Fruit fly (Drosophila melanogaster) whole organism, adult: Measurements from ENCODE around the gene CG7049.

Source experiments
- CG11617 ChIP-seq: fragments of 200-800 bp; sonication (Bioruptor generic); optimal IDR thresholded peaks from 2 replicates; lab custom pipeline; 2017; ENCODE audit warnings: mild to moderate bottlenecking, missing biosample characterization, missing genetic modification reagents, missing genetic modification characterization
- CG12768 ChIP-seq: fragments of 200-800 bp; sonication (Bioruptor generic); optimal IDR thresholded peaks from 2 replicates; lab custom pipeline; 2017; ENCODE audit warnings: missing biosample characterization, missing genetic modification characterization, mild to moderate bottlenecking, moderate library complexity, missing genetic modification reagents
- CG14711 ChIP-seq: fragments of 200-800 bp; sonication (Bioruptor generic); optimal IDR thresholded peaks from 2 replicates; lab custom pipeline; 2018; ENCODE audit warnings: missing biosample characterization, mild to moderate bottlenecking, missing genetic modification characterization, moderate library complexity
- CG1620 ChIP-seq: fragments of 200-800 bp; sonication (Bioruptor generic); optimal IDR thresholded peaks from 2 replicates; lab custom pipeline; 2016; ENCODE audit warnings: missing biosample characterization, missing genetic modification characterization
- CG33017 ChIP-seq: fragments of 200-800 bp; sonication (Bioruptor generic); optimal IDR thresholded peaks from 2 replicates; lab custom pipeline; 2018; ENCODE audit warnings: missing biosample characterization, mild to moderate bottlenecking, missing genetic modification characterization, moderate library complexity
- CG5204 ChIP-seq: fragments of 200-800 bp; sonication (Bioruptor generic); optimal IDR thresholded peaks from 2 replicates; lab custom pipeline; 2016; ENCODE audit warnings: missing biosample characterization, missing genetic modification characterization
- CG7045 ChIP-seq: fragments of 200-800 bp; sonication (Bioruptor generic); optimal IDR thresholded peaks from 2 replicates; lab custom pipeline; 2017; ENCODE audit warnings: missing biosample characterization, mild to moderate bottlenecking, missing genetic modification characterization
- CG7101 ChIP-seq: fragments of 200-800 bp; sonication (Bioruptor generic); optimal IDR thresholded peaks from 2 replicates; lab custom pipeline; 2018; ENCODE audit warnings: missing biosample characterization, mild to moderate bottlenecking, missing genetic modification characterization, moderate library complexity
- Clk ChIP-seq: fragments of 200-800 bp; sonication (Bioruptor generic); optimal IDR thresholded peaks from 2 replicates; lab custom pipeline; 2017; ENCODE audit warnings: missing biosample characterization, missing genetic modification characterization
- Crg-1 ChIP-seq: fragments of 200-800 bp; sonication (Bioruptor generic); optimal IDR thresholded peaks from 2 replicates; lab custom pipeline; 2016; ENCODE audit warnings: missing biosample characterization, missing genetic modification characterization
- Hr96 ChIP-seq: fragments of 200-800 bp; sonication (Bioruptor generic); optimal IDR thresholded peaks from 2 replicates; lab custom pipeline; 2016; ENCODE audit warnings: missing biosample characterization, missing genetic modification characterization
- Mnt ChIP-seq: fragments of 200-800 bp; sonication (Bioruptor generic); optimal IDR thresholded peaks from 2 replicates; lab custom pipeline; 2016; ENCODE audit warnings: missing biosample characterization, mild to moderate bottlenecking, missing genetic modification characterization
- bab1 ChIP-seq: fragments of 200-800 bp; sonication (Bioruptor generic); optimal IDR thresholded peaks from 3 replicates; lab custom pipeline; 2019; ENCODE audit warnings: missing biosample characterization, mild to moderate bottlenecking, missing genetic modification characterization, moderate library complexity
- cic ChIP-seq: fragments of 200-800 bp; sonication (Bioruptor generic); optimal IDR thresholded peaks from 2 replicates; lab custom pipeline; 2017; ENCODE audit warnings: missing biosample characterization, mild to moderate bottlenecking, missing genetic modification characterization, moderate library complexity
- cnc ChIP-seq, 2 experiments: fragments of >200 bp; optimal IDR thresholded peaks; 2 replicates each; lab custom pipeline; 2017
- kay ChIP-seq: fragments of 200-800 bp; sonication (Bioruptor generic); peaks from one replicate; lab custom pipeline; 2016; ENCODE audit warnings: missing biosample characterization, missing genetic modification characterization, borderline replicate concordance
- ovo ChIP-seq: fragments of 200-800 bp; sonication (Bioruptor generic); optimal IDR thresholded peaks from 2 replicates; lab custom pipeline; 2016; ENCODE audit warnings: missing biosample characterization, missing genetic modification characterization
- pad ChIP-seq: fragments of 200-800 bp; sonication (Bioruptor generic); optimal IDR thresholded peaks from 3 replicates; lab custom pipeline; 2017; ENCODE audit warnings: missing biosample characterization, missing genetic modification characterization, mild to moderate bottlenecking, moderate library complexity, missing genetic modification reagents
- tj ChIP-seq: fragments of 200-800 bp; sonication (Bioruptor generic); optimal IDR thresholded peaks from 3 replicates; lab custom pipeline; 2017; ENCODE audit warnings: missing biosample characterization, mild to moderate bottlenecking, missing genetic modification characterization, moderate library complexity
- toe ChIP-seq: fragments of 200-800 bp; sonication (Bioruptor generic); optimal IDR thresholded peaks from 2 replicates; lab custom pipeline; 2016; ENCODE audit warnings: missing biosample characterization, missing genetic modification characterization

The CG7049 gene

DNA sequence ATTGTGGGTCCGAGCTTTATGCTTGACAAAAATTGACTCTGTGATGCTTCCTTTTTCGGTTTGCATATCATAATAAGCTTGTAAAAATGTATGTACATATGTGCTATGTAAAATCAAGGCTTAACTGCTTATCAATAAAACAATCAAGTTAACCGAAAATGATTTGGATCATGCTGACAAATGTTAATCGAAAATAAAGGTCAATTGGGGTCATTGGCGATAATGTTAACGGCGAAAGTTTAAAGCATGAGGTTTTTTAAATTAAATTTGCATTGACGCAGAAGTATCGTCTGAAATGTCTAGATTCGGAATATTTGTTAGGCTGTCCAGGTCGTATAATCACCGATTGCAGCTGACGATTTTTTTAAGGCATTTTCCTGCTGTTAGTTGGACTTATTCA is 40.3 kb upstream of the CG7049 start, which contains the start of gene Kaz1-ORFB:
Gene Kaz1-ORFB (plus strand): TSS at position 301 of the 400 bp plus-strand sequence.
- no peak for TF ChIP-seq tj (GFP tag; lab: Kevin White, UChicago)
- TF ChIP-seq cnc (optimal IDR thresholded peaks at IDR 0.05; lab: Kevin White, UChicago), result no peak
- TF ChIP-seq CG1620 (GFP tag; lab: Kevin White, UChicago), result no peak
- no peak for TF ChIP-seq CG14711 (tag; lab: Kevin White, UChicago)
- TF ChIP-seq toe, result no peak
- no peak for TF ChIP-seq CG5204 (GFP tag; lab: Kevin White, UChicago)

DNA sequence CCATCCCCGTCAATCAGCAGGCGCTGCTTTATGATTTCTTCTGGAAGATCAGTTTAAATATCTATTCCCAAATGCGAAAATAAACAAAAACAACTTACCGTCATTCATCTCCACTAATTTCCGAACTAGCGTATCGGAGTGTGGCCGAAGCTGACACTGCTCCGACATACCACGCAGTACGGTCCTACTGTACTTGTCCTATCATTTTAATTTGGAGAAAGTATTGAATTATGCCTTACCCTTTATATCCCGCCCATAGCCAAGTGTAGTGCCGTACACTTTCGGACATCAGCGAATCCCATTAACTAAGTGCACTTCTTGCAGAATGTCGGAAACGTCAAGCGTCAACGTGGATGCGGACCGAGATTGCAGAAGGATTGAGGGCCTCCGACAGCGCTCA is 36.5 kb upstream of the CG7049 start, which contains the start of the genes thoc7 and Dis3l2:
Gene thoc7 (minus strand): TSS at position 168 of the 400 bp plus-strand sequence.
Gene Dis3l2 (plus strand): TSS at position 190 of the 400 bp plus-strand sequence.
- TF ChIP-seq CG33017 (tag; lab: Kevin White, UChicago) (no peak), cic (GFP tag; lab: Kevin White, UChicago) (no peak), ovo (no peak), CG12768 (GFP tag; lab: Kevin White, UChicago) (no peak), CG5204 (GFP tag; lab: Kevin White, UChicago) (no peak), Clk (no peak), Mnt (GFP tag; lab: Kevin White, UChicago) (peak; percentile 3), CG1620 (GFP tag; lab: Kevin White, UChicago) (no peak)

DNA sequence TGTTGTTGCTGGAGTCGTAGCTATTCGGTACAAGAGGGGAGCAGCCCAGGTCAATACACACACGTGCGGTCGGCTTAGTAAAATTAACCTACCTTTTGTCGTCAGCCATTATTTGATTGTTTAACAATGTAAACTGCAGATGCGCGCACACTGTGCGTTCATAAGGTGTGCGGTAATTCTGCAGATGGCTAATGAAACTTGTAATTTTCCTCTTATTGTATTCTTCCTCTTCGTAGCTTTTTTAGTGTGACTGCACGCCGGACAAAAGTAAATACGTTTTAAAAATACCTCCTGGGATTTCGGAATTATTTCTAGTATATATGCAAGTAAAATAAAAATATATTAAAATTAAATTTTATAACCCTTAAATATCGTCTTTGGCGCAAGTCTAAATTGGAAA is 35.2 kb upstream of the CG7049 start, which contains the start of gene Prp4k:
Gene Prp4k (minus strand): TSS at position 258 of the 400 bp plus-strand sequence.
- TF ChIP-seq Mnt (GFP tag; lab: Kevin White, UChicago) (peak; percentile 82), pad (no peak), bab1 (peak; percentile 36)

DNA sequence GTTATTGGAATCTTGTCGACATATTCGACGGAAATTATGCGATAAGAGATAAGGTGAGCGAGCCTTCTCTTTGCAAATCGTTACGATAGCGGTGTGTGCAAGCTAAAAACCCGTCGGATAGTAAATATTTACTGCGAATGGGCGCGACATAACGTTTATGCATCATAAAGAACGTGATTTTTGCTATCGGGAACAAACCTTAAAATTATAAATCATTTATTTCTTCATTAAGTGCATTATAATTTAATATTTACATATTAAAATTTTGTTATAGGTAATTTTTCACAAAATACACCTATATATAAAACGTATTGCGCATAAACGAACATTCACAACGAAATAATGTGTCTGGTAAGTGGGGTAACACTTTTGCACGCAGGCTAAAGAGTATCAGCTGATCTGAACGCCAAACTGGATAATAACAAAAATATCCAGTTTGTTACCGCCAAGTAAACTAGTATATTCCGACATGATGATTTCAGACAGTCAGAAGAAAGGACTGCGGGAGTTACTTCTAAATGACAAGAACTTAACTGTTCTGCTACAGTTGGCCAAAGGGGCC is 29.8 kb upstream of the CG7049 start, which contains the start of the genes Gk1 and CG13876:
Gene Gk1 (minus strand): TSS at position 122 of the 562 bp plus-strand sequence.
Gene CG13876 (plus strand): TSS at position 412 of the 562 bp plus-strand sequence.
- peak; percentile 89 for TF ChIP-seq pad
- TF ChIP-seq CG7101 (tag; lab: Kevin White, UChicago), result peak; percentile 99
- TF ChIP-seq toe, result no peak
- TF ChIP-seq CG12768 (GFP tag; lab: Kevin White, UChicago), result peak; percentile 97
- TF ChIP-seq CG7045 (GFP tag; lab: Kevin White, UChicago), result peak; percentile 98
- peak; percentile 91 for TF ChIP-seq Crg-1
- peak; percentile 98 for TF ChIP-seq CG11617 (GFP tag; lab: Kevin White, UChicago)
- no peak for TF ChIP-seq cnc (optimal IDR thresholded peaks at IDR 0.05; lab: Kevin White, UChicago)
- TF ChIP-seq tj (GFP tag; lab: Kevin White, UChicago), result peak; percentile 92
- TF ChIP-seq CG33017 (tag; lab: Kevin White, UChicago), result peak; percentile 99
- TF ChIP-seq bab1, result peak; percentile 99
- TF ChIP-seq Clk, result peak; percentile 95
- TF ChIP-seq Hr96, result no peak
- TF ChIP-seq cic (GFP tag; lab: Kevin White, UChicago), result peak; percentile 97
- peak; percentile 90 for TF ChIP-seq ovo
- peak; percentile 97 for TF ChIP-seq CG14711 (tag; lab: Kevin White, UChicago)
- TF ChIP-seq kay, result no peak
- TF ChIP-seq CG1620 (GFP tag; lab: Kevin White, UChicago), result peak; percentile 86
- TF ChIP-seq Mnt (GFP tag; lab: Kevin White, UChicago), result peak; percentile 90
- TF ChIP-seq CG5204 (GFP tag; lab: Kevin White, UChicago), result no peak

DNA sequence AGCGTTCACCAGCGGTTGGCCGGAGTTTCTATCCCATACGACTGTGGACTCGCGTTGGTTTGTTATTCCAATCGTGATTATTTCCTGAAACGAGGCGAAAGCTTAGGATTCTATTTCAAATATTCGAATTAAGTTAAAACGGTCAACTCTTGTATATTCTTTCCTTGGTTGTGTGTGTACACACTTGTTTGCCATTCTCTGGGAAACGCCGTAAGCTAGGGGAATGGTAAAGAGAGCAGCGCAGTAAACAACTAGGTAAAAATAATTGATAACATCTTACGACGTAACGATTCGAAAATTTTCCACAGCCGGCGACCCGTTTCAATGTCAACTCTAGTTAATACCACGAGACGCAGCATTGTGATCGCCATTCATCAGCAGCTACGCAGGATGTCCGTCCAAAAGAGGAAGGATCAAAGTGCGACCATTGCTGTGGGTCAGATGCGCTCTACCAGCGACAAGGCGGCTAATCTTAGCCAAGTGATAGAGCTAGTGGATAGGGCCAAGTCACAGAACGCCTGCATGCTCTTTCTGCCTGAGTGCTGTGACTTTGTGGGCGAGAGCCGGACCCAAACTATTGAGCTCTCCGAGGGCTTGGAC is 27.6 kb upstream of the CG7049 start, which contains the start of gene NitFhit:
Gene NitFhit (plus strand): TSS at position 195 of the 600 bp plus-strand sequence.
- TF ChIP-seq Hr96, result no peak
- TF ChIP-seq kay, result no peak
- TF ChIP-seq bab1, result peak; percentile 45
- TF ChIP-seq CG12768 (GFP tag; lab: Kevin White, UChicago), result peak; percentile 47
- peak; percentile 59 for TF ChIP-seq Mnt (GFP tag; lab: Kevin White, UChicago)
- TF ChIP-seq CG11617 (GFP tag; lab: Kevin White, UChicago), result peak; percentile 18
- no peak for TF ChIP-seq ovo
- TF ChIP-seq cic (GFP tag; lab: Kevin White, UChicago), result peak; percentile 35
- no peak for TF ChIP-seq Crg-1
- TF ChIP-seq Clk, result no peak
- TF ChIP-seq pad, result peak; percentile 91

DNA sequence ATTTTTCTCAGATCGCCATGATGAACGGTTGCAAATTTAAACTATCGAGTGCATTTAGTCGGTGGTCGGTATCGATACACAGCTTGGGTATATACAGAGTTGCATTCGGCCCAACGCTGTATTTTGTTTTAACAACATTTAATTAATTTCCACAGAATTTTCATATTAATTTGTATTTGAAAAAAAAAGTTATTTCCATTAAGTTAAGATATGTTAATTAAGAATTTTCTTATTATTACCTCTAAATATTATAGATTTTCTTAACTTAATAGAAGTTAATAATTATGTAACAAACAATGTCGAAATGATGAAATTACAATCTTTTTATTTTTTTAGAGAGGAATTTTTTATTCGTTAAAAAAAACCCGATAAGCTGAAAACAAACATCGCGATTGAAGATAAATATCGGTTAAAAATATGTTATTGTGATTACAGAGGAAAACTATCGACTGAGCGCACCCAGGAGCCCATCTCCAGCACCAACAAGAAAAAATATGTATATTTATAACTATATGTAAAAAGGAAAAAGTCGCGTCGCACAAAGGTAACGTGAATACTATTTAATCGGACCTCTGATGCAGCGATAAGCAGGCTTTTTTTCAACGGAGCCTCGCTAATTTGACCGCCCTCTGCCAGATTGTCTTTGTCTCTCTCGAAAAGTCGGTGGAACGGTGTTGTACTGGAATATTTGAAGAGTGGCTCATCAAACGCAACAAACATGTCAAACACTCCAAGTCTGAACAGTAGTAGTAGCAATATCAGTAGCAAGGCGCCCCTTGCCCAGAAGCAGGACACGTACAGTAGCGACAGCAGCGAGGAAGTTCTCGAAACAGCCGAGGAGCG is 23.9 kb upstream of the CG7049 start, which contains the start of the genes rno and mri:
Gene rno (minus strand): TSS at position 9 of the 843 bp plus-strand sequence.
Gene mri (plus strand): TSS at position 421 of the 843 bp plus-strand sequence.
- TF ChIP-seq tj (GFP tag; lab: Kevin White, UChicago) (peak; percentile 36), CG11617 (GFP tag; lab: Kevin White, UChicago) (peak; percentile 80), cic (GFP tag; lab: Kevin White, UChicago) (peak; percentile 16), CG12768 (GFP tag; lab: Kevin White, UChicago) (peak; percentile 54), cnc (optimal IDR thresholded peaks at IDR 0.05; lab: Kevin White, UChicago) (no peak), Clk (peak; percentile 23), Hr96 (peak; percentile 45), bab1 (peak; percentile 64), CG5204 (GFP tag; lab: Kevin White, UChicago) (no peak), CG14711 (tag; lab: Kevin White, UChicago) (peak; percentile 85), Mnt (GFP tag; lab: Kevin White, UChicago) (peak; percentile 52), kay (no peak), CG33017 (tag; lab: Kevin White, UChicago) (peak; percentile 70), CG7045 (GFP tag; lab: Kevin White, UChicago) (peak; percentile 47), Crg-1 (peak; percentile 55), toe (no peak), ovo (peak; percentile 46), CG1620 (GFP tag; lab: Kevin White, UChicago) (peak; percentile 44), pad (no peak), CG7101 (tag; lab: Kevin White, UChicago) (peak; percentile 85)
